Worm (Caenorhabditis elegans) whole organism, L1 larva: Measurements from ENCODE around the gene F56D6.18.

Experiments used
- fkh-10 ChIP-seq: sonication (generic microtip); optimal IDR thresholded peaks from 2 replicates; lab custom pipeline; 2017; ENCODE audit warnings: missing biosample characterization, missing genetic modification reagents, missing genetic modification characterization
- nhr-77 ChIP-seq: fragments of 150-350 bp; optimal IDR thresholded peaks from 2 replicates; lab custom pipeline; 2014; ENCODE audit warnings: missing biosample characterization, missing genetic modification characterization
- sox-4 ChIP-seq: sonication (generic microtip); optimal IDR thresholded peaks from 2 replicates; lab custom pipeline; 2016; ENCODE audit warnings: missing genetic modification characterization, missing compliant biosample characterization
- tlp-1 ChIP-seq: fragments of 150-350 bp; optimal IDR thresholded peaks from 2 replicates; lab custom pipeline; 2014; ENCODE audit warnings: missing biosample characterization, missing genetic modification characterization

DNA sequence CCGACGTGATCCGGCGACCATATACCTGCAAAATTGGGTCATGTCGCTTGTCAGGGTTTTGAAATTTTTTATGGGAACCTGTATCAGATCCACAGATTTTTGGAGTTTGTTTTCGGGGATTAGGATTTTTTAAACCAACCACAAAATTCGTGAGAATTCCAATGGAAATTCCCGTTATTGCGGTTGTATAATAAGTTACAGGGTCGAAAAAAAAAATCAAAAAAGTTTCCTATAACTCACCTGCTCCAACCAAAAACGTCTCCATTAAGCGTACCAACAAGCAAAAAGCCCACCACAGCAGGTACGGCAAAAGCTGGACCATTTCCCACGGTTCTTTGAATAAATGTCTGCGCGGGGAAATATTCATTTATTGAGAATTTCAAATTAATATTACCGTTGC lies 48.8 kb downstream of the F56D6.18 start:
- TF ChIP-seq tlp-1 (tag; lab: Kevin White, UChicago): no peak
- no peak for TF ChIP-seq fkh-10 (GFP tag; lab: Kevin White, UChicago)
- TF ChIP-seq sox-4: no peak
- no peak for TF ChIP-seq nhr-77 (tag; lab: Kevin White, UChicago)
